Worm (Caenorhabditis elegans): ENCODE results near the gene oac-54.
A peak's percentile ranks its signal among the peaks of the same experiment; 100 is the strongest.

The oac-54 gene

DNA sequence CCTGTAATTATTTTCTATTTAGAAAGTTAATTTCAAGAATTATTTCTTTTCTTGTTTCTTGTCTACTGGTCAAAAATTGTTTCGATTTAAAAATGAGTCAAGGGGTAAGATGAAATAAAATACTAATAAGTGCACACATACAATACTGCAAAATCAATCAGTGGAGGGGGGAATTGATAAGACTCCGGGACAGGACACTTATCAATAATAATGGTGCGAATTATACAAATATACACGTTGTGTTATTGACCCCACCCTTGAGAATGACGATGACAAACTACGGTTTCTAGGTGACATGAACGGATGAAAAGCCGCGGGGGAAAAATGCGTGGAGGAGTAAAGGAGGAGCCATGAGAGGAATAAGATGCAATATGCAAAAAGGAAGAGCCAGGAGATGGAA, 23.2 kb downstream of the oac-54 start:
- peak; percentile 51 for TF ChIP-seq pqm-1 (tag; optimal IDR thresholded peaks at IDR 0.05)
- TF ChIP-seq sea-2 (GFP tag; optimal IDR thresholded peaks at IDR 0.05) = no peak
- TF ChIP-seq ceh-9 (tag; optimal IDR thresholded peaks at IDR 0.05) = no peak
- peak; percentile 60 for TF ChIP-seq elt-2 (tag; optimal IDR thresholded peaks at IDR 0.05)
- TF ChIP-seq pha-4 (tag; optimal IDR thresholded peaks at IDR 0.05) = peak; percentile 48

DNA sequence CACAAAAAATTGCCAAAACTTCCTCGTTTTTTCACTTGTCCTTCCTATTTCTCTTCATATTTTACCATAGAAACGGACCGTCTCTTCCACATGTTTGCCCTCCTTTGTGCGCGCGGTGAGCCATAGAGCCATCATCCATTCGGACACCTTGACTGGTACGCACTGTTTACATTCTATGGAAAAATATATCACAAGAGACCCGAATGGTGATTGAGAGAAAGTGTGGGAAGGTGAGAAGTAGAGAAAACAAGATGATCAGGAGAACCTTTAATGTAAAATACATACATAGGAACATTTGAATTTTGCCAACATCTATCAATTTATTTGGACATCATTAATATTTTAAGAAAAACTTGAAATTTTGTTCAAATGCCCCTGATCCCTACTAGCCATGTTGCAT, 28.0 kb downstream of the oac-54 start:
- peak; percentile 95 for TF ChIP-seq pha-4 (tag; optimal IDR thresholded peaks at IDR 0.05)
- no peak for TF ChIP-seq nhr-76 (tag; optimal IDR thresholded peaks at IDR 0.05)

DNA sequence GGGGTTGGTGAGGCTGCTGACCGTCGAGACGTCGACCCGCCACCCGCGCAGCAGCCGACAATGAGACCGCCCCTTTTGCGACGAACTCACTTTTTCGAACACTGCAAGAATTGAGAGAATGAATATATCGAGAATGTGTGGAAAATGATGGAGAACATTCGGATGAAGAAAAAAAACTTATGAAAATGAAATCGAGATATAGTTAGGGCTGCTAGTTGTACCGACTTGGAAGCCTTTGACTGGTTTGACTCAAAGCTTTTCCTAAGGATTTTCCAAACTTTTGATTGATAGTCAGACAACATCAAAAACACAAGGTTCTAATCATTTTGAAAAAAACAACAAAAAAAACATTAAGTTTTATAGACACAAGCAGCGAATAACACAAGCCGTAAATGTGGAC, 30.5 kb downstream of the oac-54 start, which contains the start of gene sym-2:
Gene sym-2 (minus strand): TSS at position 101 of the 400 bp plus-strand sequence.
- TF ChIP-seq nhr-25 (tag; optimal IDR thresholded peaks at IDR 0.05) (peak; percentile 23), ZK546.5 (tag; optimal IDR thresholded peaks at IDR 0.05) (no peak), mdl-1 (tag; optimal IDR thresholded peaks at IDR 0.05) (no peak), nhr-23 (tag; optimal IDR thresholded peaks at IDR 0.05) (peak; percentile 40), ceh-9 (tag; optimal IDR thresholded peaks at IDR 0.05) (no peak), lin-15B (tag; optimal IDR thresholded peaks at IDR 0.05) (no peak), nhr-43 (tag; optimal IDR thresholded peaks at IDR 0.05; ENCODE audit: poor library complexity, severe bottlenecking) (no peak), ceh-28 (tag; optimal IDR thresholded peaks at IDR 0.05) (no peak), R02D3.7 (tag; optimal IDR thresholded peaks at IDR 0.05) (no peak), fos-1 (tag; optimal IDR thresholded peaks at IDR 0.05) (no peak), lin-39 (tag; optimal IDR thresholded peaks at IDR 0.05) (no peak), elt-3 (tag; optimal IDR thresholded peaks at IDR 0.05) (no peak), unc-62 (GFP tag; optimal IDR thresholded peaks at IDR 0.05) (no peak), pqm-1 (tag; optimal IDR thresholded peaks at IDR 0.05) (no peak), nhr-237 (tag; optimal IDR thresholded peaks at IDR 0.05) (no peak), eor-1 (tag; optimal IDR thresholded peaks at IDR 0.05) (no peak)

DNA sequence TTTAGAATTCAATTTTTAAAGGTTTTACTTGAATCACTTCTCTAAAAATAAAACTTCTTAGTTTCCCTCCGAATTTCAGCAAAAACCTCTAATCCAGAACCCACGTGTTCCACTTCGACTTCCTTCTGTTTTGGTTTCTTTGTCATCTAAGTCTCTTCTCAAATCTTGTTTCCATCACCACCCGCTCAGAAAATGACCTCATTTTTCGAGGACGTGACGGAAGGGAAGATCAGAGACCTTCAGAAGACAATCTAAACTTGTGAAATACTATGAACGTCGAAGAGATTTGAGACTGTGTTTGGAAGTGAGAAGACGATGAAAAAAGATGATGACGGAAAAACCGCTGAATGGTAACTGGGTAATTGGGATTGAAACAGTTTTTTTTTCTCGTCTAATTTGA, 31.7 kb downstream of the oac-54 start:
- TF ChIP-seq nhr-237 (tag; optimal IDR thresholded peaks at IDR 0.05) = no peak
- no peak for TF ChIP-seq pha-4 (tag; optimal IDR thresholded peaks at IDR 0.05)
- no peak for TF ChIP-seq lin-39 (tag; optimal IDR thresholded peaks at IDR 0.05)
- TF ChIP-seq unc-62 (GFP tag; optimal IDR thresholded peaks at IDR 0.05) = no peak
- no peak for TF ChIP-seq nhr-76 (tag; optimal IDR thresholded peaks at IDR 0.05)
- TF ChIP-seq nhr-25 (tag; optimal IDR thresholded peaks at IDR 0.05) = peak; percentile 75
- TF ChIP-seq ceh-9 (tag; optimal IDR thresholded peaks at IDR 0.05) = no peak
- peak; percentile 83 for TF ChIP-seq nhr-23 (tag; optimal IDR thresholded peaks at IDR 0.05)
- no peak for TF ChIP-seq ceh-28 (tag; optimal IDR thresholded peaks at IDR 0.05)
- TF ChIP-seq elt-1 (tag; optimal IDR thresholded peaks at IDR 0.05) = peak; percentile 1
- TF ChIP-seq lsy-12 (tag; optimal IDR thresholded peaks at IDR 0.05) = no peak

DNA sequence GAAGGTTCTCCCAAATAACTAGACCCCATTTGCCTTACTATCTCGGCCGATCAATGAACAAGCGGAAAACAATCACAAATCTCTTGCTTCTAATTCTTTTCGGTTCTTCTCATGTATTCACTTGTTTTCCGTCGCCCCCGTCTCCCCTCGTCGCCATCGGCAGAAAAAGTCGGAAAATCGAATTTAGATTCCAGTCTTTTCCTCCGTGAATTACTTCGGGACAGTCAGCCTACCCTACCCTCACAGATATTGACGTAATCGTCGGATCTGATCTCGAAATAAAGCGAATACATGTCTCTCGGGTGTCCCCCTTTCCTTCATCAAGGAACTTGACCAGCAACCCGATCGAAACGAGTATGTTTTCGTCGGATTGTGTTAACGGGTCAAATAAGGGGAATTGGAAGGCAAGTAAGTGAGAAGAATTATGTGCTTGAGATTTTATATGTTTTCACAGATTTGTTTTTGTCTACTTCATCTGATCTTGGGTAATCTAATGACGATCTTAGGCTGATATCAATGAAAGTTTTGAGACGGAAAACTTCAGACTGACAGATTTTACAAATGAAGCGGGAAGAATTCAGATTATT, 32.7 kb downstream of the oac-54 start:
- TF ChIP-seq ceh-9 (tag; optimal IDR thresholded peaks at IDR 0.05) (no peak), elt-1 (tag; optimal IDR thresholded peaks at IDR 0.05) (peak; percentile 60), unc-39 (tag; optimal IDR thresholded peaks at IDR 0.05) (no peak), skn-1 (tag; optimal IDR thresholded peaks at IDR 0.05) (no peak), nhr-23 (tag; optimal IDR thresholded peaks at IDR 0.05) (peak; percentile 78), unc-62 (GFP tag; optimal IDR thresholded peaks at IDR 0.05) (no peak), egl-5 (tag; optimal IDR thresholded peaks at IDR 0.05) (no peak), nhr-237 (tag; optimal IDR thresholded peaks at IDR 0.05) (no peak), ceh-82 (tag; optimal IDR thresholded peaks at IDR 0.05) (no peak), jun-1 (tag; optimal IDR thresholded peaks at IDR 0.05) (no peak), lin-39 (tag; optimal IDR thresholded peaks at IDR 0.05) (no peak)

DNA sequence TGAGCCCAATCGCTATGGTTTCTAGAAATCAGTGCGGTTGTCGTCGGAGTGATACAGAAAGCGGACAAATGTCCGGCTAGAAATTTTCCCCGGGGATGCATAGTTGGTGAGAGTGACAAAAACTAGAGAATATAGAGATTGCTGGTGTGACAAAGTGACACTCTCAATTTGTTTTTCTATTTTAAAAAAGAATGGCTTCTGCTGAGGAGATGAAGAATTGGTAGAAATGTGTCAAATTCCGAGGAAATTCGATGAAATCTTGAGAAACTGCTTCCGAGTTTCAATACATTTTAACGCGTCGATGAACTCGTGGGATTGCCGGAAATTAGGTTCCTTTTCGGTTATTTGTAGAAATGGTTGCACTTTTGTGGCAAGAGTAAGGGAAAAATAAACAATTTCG, 36.3 kb downstream of the oac-54 start, which contains the start of gene twk-4:
Gene twk-4 (minus strand): TSS at position 101 of the 400 bp plus-strand sequence.
- TF ChIP-seq sea-2 (GFP tag; optimal IDR thresholded peaks at IDR 0.05) = no peak
- TF ChIP-seq ZK546.5 (tag; optimal IDR thresholded peaks at IDR 0.05) = no peak
- TF ChIP-seq elt-3 (tag; optimal IDR thresholded peaks at IDR 0.05) = no peak
- no peak for TF ChIP-seq tbx-2 (tag; optimal IDR thresholded peaks at IDR 0.05)
- no peak for TF ChIP-seq nhr-43 (tag; optimal IDR thresholded peaks at IDR 0.05; ENCODE audit: poor library complexity, severe bottlenecking)
- no peak for TF ChIP-seq elt-1 (tag; optimal IDR thresholded peaks at IDR 0.05)
- TF ChIP-seq nhr-28 (tag; optimal IDR thresholded peaks at IDR 0.05) = no peak
- no peak for TF ChIP-seq pha-4 (tag; optimal IDR thresholded peaks at IDR 0.05)

All from whole organism, L3 larva.